Worm (Caenorhabditis elegans) whole organism, mixed stage, embryonic: ENCODE measurements around the gene F16B4.2.

Experiments
- M03D4.4 ChIP-seq: sonication (generic microtip); optimal IDR thresholded peaks from 2 replicates; lab custom pipeline; 2017; ENCODE audit warnings: mild to moderate bottlenecking, missing genetic modification characterization, missing compliant biosample characterization
- bed-3 ChIP-seq: fragments of 200-800 bp; sonication (Bioruptor generic); optimal IDR thresholded peaks from 3 replicates; lab custom pipeline; 2018; ENCODE audit warnings: mild to moderate bottlenecking, missing genetic modification characterization, moderate library complexity, missing compliant biosample characterization
- blmp-1 ChIP-seq: fragments of 150-350 bp; optimal IDR thresholded peaks from 2 replicates; lab custom pipeline; 2014; ENCODE audit warnings: missing biosample characterization, missing genetic modification characterization
- ceh-83 ChIP-seq: fragments of 200-800 bp; sonication (Bioruptor generic); optimal IDR thresholded peaks from 2 replicates; lab custom pipeline; 2018; ENCODE audit warnings: mild to moderate bottlenecking, missing genetic modification characterization, missing compliant biosample characterization
- ces-1 ChIP-seq: fragments of 150-350 bp; optimal IDR thresholded peaks from 2 replicates; lab custom pipeline; 2014; ENCODE audit warnings: missing biosample characterization, missing genetic modification reagents, missing genetic modification characterization
- cnd-1 ChIP-seq: fragments of 200-800 bp; sonication (Bioruptor generic); optimal IDR thresholded peaks from 2 replicates; lab custom pipeline; 2018; ENCODE audit warnings: mild to moderate bottlenecking, missing genetic modification characterization, missing compliant biosample characterization
- drap-1 ChIP-seq: fragments of 200-800 bp; sonication (Bioruptor generic); optimal IDR thresholded peaks from 3 replicates; lab custom pipeline; 2018; ENCODE audit warnings: mild to moderate bottlenecking, missing genetic modification characterization, missing compliant biosample characterization
- elt-1 ChIP-seq: sonication (generic microtip); optimal IDR thresholded peaks from 2 replicates; lab custom pipeline; 2017; ENCODE audit warnings: missing genetic modification characterization, mild to moderate bottlenecking, missing compliant biosample characterization, antibody characterized with exemption, moderate library complexity, borderline replicate concordance; ENCODE audit not compliant: insufficient read depth
- flh-1 ChIP-seq: fragments of 200-800 bp; sonication (Bioruptor generic); optimal IDR thresholded peaks from 2 replicates; lab custom pipeline; 2018; ENCODE audit warnings: mild to moderate bottlenecking, missing genetic modification characterization, moderate library complexity, missing compliant biosample characterization
- ham-2 ChIP-seq: fragments of 200-800 bp; sonication (Bioruptor generic); optimal IDR thresholded peaks from 2 replicates; lab custom pipeline; 2018; ENCODE audit warnings: mild to moderate bottlenecking, missing genetic modification characterization, missing compliant biosample characterization
- lin-32 ChIP-seq: fragments of 200-800 bp; sonication (Bioruptor generic); optimal IDR thresholded peaks from 2 replicates; lab custom pipeline; 2018; ENCODE audit warnings: mild to moderate bottlenecking, missing genetic modification characterization, missing compliant biosample characterization
- lsy-2 ChIP-seq: fragments of 150-350 bp; optimal IDR thresholded peaks from 2 replicates; lab custom pipeline; 2014; ENCODE audit warnings: missing biosample characterization, missing genetic modification characterization
- mab-5 ChIP-seq: fragments of 150-350 bp; optimal IDR thresholded peaks from 2 replicates; lab custom pipeline; 2014; ENCODE audit warnings: missing biosample characterization, missing genetic modification characterization
- mls-2 ChIP-seq: sonication (generic microtip); optimal IDR thresholded peaks from 2 replicates; lab custom pipeline; 2016; ENCODE audit warnings: mild to moderate bottlenecking, missing genetic modification characterization, moderate library complexity, missing compliant biosample characterization
- nhr-12 ChIP-seq: fragments of 150-350 bp; optimal IDR thresholded peaks from 2 replicates; lab custom pipeline; 2014; ENCODE audit warnings: missing biosample characterization, missing genetic modification characterization
- nhr-2 ChIP-seq: fragments of 150-350 bp; optimal IDR thresholded peaks from 2 replicates; lab custom pipeline; 2014; ENCODE audit warnings: missing biosample characterization, missing genetic modification characterization
- nhr-237 ChIP-seq: fragments of 150-350 bp; optimal IDR thresholded peaks from 2 replicates; lab custom pipeline; 2014; ENCODE audit warnings: missing biosample characterization, missing genetic modification characterization
- nhr-76 ChIP-seq: sonication (generic microtip); optimal IDR thresholded peaks from 2 replicates; lab custom pipeline; 2017; ENCODE audit warnings: missing biosample characterization, missing genetic modification characterization
- pha-4 ChIP-seq: fragments of 150-350 bp; optimal IDR thresholded peaks from 2 replicates; lab custom pipeline; 2018; ENCODE audit warnings: missing biosample characterization, missing genetic modification reagents, missing genetic modification characterization
- sptf-1 ChIP-seq: sonication (generic microtip); optimal IDR thresholded peaks from 2 replicates; lab custom pipeline; 2017; ENCODE audit warnings: mild to moderate bottlenecking, missing genetic modification characterization, moderate library complexity, missing compliant biosample characterization
- tbx-8 ChIP-seq: fragments of 200-800 bp; sonication (Bioruptor generic); optimal IDR thresholded peaks from 2 replicates; lab custom pipeline; 2018; ENCODE audit warnings: mild to moderate bottlenecking, missing genetic modification characterization, moderate library complexity, missing compliant biosample characterization
- unc-62 ChIP-seq: fragments of 150-350 bp; optimal IDR thresholded peaks from 2 replicates; lab custom pipeline; 2014; ENCODE audit warnings: missing biosample characterization, missing genetic modification reagents, missing genetic modification characterization
- zip-8 ChIP-seq: fragments of 150-350 bp; optimal IDR thresholded peaks from 2 replicates; lab custom pipeline; 2014; ENCODE audit warnings: missing biosample characterization, missing genetic modification characterization
- ztf-11 ChIP-seq: fragments of 150-350 bp; optimal IDR thresholded peaks from 2 replicates; lab custom pipeline; 2014; ENCODE audit warnings: missing biosample characterization, missing genetic modification characterization

Gene F16B4.2

ce11 chrV:1600561-1601088 is at the start of gene F16B4.2:
Gene F16B4.2 (plus strand): TSS chrV:1601038.
- TF ChIP-seq drap-1 (GFP tag; lab: Kevin White, UChicago): no peak
- no peak for TF ChIP-seq nhr-12
- TF ChIP-seq, all 35 proteins: peak for 0

ce11 chrV:1551143-1551542 is 49.7 kb upstream of the F16B4.2 start:
- no peak for TF ChIP-seq lin-32
- TF ChIP-seq unc-62: no peak
- no peak for TF ChIP-seq lsy-2
- TF ChIP-seq ham-2 (GFP tag; lab: Kevin White, UChicago): no peak

DNA sequence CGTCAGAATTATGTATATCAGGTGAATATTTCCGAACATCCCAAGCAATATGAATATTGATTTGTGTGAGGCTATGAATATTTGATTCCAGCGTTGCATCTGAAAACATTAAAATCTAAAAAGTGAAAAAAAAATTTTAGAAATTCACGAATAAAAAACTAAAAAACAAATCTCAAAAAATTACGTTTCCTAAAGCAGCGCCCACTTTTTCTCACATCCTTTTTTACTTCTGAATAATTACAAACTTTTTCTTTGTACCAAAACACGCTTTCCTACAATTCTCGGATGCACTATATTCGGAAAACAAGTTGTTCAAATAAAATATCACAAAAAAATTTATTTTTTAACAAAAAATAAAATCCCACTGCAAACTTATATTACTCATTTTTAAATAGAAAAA is 47.8 kb upstream of the F16B4.2 start, which contains the start of gene srsx-8:
TSS of gene srsx-8 (minus strand) at position 101 of the 400 bp plus-strand sequence.
- TF ChIP-seq ztf-11 (no peak), nhr-2 (tag; lab: Kevin White, UChicago) (no peak), nhr-237 (tag; lab: Kevin White, UChicago) (no peak), bed-3 (GFP tag; lab: Kevin White, UChicago) (no peak), lsy-2 (no peak), ham-2 (GFP tag; lab: Kevin White, UChicago) (no peak), tbx-8 (GFP tag; lab: Kevin White, UChicago) (no peak), sptf-1 (no peak), nhr-76 (tag; lab: Kevin White, UChicago) (no peak), pha-4 (tag; lab: Kevin White, UChicago) (no peak), unc-62 (no peak), zip-8 (tag; lab: Kevin White, UChicago) (no peak), drap-1 (GFP tag; lab: Kevin White, UChicago) (no peak)

- no peak for TF ChIP-seq tbx-8 (GFP tag; lab: Kevin White, UChicago)
- peak; percentile 93 for TF ChIP-seq zip-8 (tag; lab: Kevin White, UChicago)
These were observed 45.8 kb upstream of the F16B4.2 start for ce11 chrV:1555072-1555471.

- TF ChIP-seq flh-1 (GFP tag; lab: Kevin White, UChicago) (no peak), unc-62 (no peak), ceh-83 (GFP tag; lab: Kevin White, UChicago) (no peak), nhr-12 (no peak), M03D4.4 (tag; lab: Kevin White, UChicago) (no peak), blmp-1 (tag; lab: Kevin White, UChicago) (no peak), nhr-76 (tag; lab: Kevin White, UChicago) (no peak), ztf-11 (no peak), tbx-8 (GFP tag; lab: Kevin White, UChicago) (no peak)
These were observed 42.7 kb upstream of the F16B4.2 start for ce11 chrV:1558113-1558512.

DNA sequence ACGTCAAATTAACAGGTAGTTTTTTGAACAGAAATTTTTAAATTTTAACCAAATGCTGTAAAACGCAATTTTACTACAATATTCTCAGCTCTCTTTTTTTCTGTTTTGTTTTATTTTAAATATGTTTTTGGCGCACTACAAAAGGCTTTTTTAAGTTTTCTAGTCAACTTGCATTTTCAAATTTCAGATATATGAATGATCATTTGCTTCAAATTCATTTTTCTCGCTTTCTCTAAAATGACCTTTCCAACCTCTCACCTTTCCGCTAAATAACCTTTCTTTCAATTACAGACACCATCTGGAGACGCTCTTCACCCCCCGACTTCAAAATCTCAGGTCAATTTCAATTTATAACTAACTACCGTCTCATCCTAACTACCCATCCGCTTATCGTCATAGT is 34.1 kb upstream of the F16B4.2 start, which contains the start of gene cdc-25.2:
TSS of gene cdc-25.2 (plus strand) at position 301 of the 400 bp plus-strand sequence.
- TF ChIP-seq drap-1 (GFP tag; lab: Kevin White, UChicago) (no peak), bed-3 (GFP tag; lab: Kevin White, UChicago) (no peak), mls-2 (no peak), ces-1 (GFP tag; lab: Kevin White, UChicago) (no peak), zip-8 (tag; lab: Kevin White, UChicago) (no peak), mab-5 (tag; lab: Kevin White, UChicago) (no peak), flh-1 (GFP tag; lab: Kevin White, UChicago) (no peak)

DNA sequence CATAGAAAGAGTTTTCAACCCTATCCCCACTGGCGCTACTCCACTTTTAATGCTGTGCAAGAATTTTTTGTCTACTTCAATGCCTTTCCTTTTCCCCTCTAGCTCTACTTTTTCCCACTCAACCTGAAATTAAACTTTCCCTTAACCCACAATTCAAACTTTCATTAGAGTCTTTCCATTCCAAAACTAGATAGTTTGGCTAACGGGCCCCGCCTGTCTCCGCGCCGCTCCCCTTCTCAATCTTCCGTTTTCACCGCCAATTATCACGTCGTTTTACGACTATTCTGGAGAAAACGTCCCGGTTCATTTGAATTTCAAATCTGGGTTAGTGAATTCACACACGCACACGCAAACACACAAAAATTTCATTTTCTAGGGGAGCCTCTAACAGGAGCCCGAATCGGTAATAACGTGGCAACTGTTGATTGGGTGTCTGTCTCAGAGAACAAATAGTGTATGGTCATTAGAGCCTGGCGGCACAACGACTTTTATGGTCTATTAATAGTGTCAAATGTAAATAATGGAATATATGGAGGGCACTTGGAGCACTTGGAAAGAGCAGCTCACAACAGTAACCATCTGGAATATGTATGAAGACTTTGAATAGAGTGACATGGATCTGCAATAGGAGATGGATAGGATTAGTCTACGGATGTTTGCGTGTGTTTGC is 31.0 kb upstream of the F16B4.2 start:
- TF ChIP-seq nhr-2 (tag; lab: Kevin White, UChicago) (peak; percentile 65), cnd-1 (no peak), nhr-76 (tag; lab: Kevin White, UChicago) (no peak), ceh-83 (GFP tag; lab: Kevin White, UChicago) (no peak), pha-4 (tag; lab: Kevin White, UChicago) (peak; percentile 45), elt-1 (tag; lab: Kevin White, UChicago) (no peak), sptf-1 (no peak), ham-2 (GFP tag; lab: Kevin White, UChicago) (no peak), ztf-11 (no peak), nhr-12 (no peak)
- TF ChIP-seq, all 35 proteins: peak for 2
